Worm (Caenorhabditis elegans) whole organism, L3 larva: Measurements from ENCODE around the gene cpna-2.

Experiments
- R02D3.7 ChIP-seq: fragments of 150-350 bp; optimal IDR thresholded peaks from 2 replicates; lab custom pipeline; 2014; ENCODE audit warnings: missing biosample characterization, missing genetic modification characterization
- ZK546.5 ChIP-seq: sonication (generic microtip); optimal IDR thresholded peaks from 2 replicates; lab custom pipeline; 2017; ENCODE audit warnings: missing biosample characterization, missing genetic modification characterization
- aly-2 ChIP-seq: fragments of 150-350 bp; optimal IDR thresholded peaks from 2 replicates; lab custom pipeline; 2014; ENCODE audit warnings: missing biosample characterization, missing genetic modification characterization
- ama-1 ChIP-seq: fragments of 150-350 bp; optimal IDR thresholded peaks from 2 replicates; lab custom pipeline; 2018
- ceh-16 ChIP-seq: sonication (generic microtip); optimal IDR thresholded peaks from 2 replicates; lab custom pipeline; 2017; ENCODE audit warnings: missing biosample characterization, missing genetic modification characterization
- ceh-28 ChIP-seq: fragments of 150-350 bp; optimal IDR thresholded peaks from 2 replicates; lab custom pipeline; 2014; ENCODE audit warnings: missing biosample characterization, missing genetic modification reagents, missing genetic modification characterization
- ceh-82 ChIP-seq: fragments of 150-350 bp; optimal IDR thresholded peaks from 2 replicates; lab custom pipeline; 2014; ENCODE audit warnings: missing biosample characterization, missing genetic modification characterization
- ceh-9 ChIP-seq: sonication (generic microtip); optimal IDR thresholded peaks from 2 replicates; lab custom pipeline; 2018; ENCODE audit warnings: missing biosample characterization, missing genetic modification characterization
- daf-12 ChIP-seq: fragments of 150-350 bp; optimal IDR thresholded peaks from 2 replicates; lab custom pipeline; 2014; ENCODE audit warnings: missing biosample characterization, missing genetic modification reagents, missing genetic modification characterization
- egl-27 ChIP-seq: sonication (generic microtip); optimal IDR thresholded peaks from 4 replicates; lab custom pipeline; 2017; ENCODE audit warnings: missing biosample characterization, missing genetic modification reagents, missing genetic modification characterization
- egl-5 ChIP-seq: fragments of 150-350 bp; optimal IDR thresholded peaks from 2 replicates; lab custom pipeline; 2017; ENCODE audit warnings: missing biosample characterization, missing genetic modification reagents, missing genetic modification characterization, inconsistent platforms
- elt-1 ChIP-seq: fragments of 150-350 bp; optimal IDR thresholded peaks from 2 replicates; lab custom pipeline; 2014; ENCODE audit warnings: missing biosample characterization, missing genetic modification characterization
- elt-2 ChIP-seq: sonication (generic microtip); optimal IDR thresholded peaks from 2 replicates; lab custom pipeline; 2016; ENCODE audit warnings: missing genetic modification reagents, mild to moderate bottlenecking, missing genetic modification characterization, missing compliant biosample characterization
- elt-3 ChIP-seq, 3 experiments: fragments of 150-350 bp in 1 of 3; sonication (generic microtip) in 2 of 3; optimal IDR thresholded peaks; 2 replicates in 2 of 3; 4 replicates in 1 of 3; lab custom pipeline; 2014 to 2017; ENCODE audit warnings: missing biosample characterization in 3 of 3, missing genetic modification characterization in 3 of 3
- eor-1 ChIP-seq, 2 experiments: fragments of 150-350 bp; optimal IDR thresholded peaks; 2 replicates each; lab custom pipeline; 2014 to 2018; ENCODE audit warnings: missing biosample characterization in 2 of 2, missing genetic modification characterization in 2 of 2
- fkh-10 ChIP-seq: sonication (generic microtip); optimal IDR thresholded peaks from 2 replicates; lab custom pipeline; 2017; ENCODE audit warnings: missing biosample characterization, missing genetic modification reagents, missing genetic modification characterization
- fkh-2 ChIP-seq: fragments of 150-350 bp; optimal IDR thresholded peaks from 2 replicates; lab custom pipeline; 2014; ENCODE audit warnings: missing biosample characterization, missing genetic modification reagents, missing genetic modification characterization
- fos-1 ChIP-seq: fragments of 150-350 bp; optimal IDR thresholded peaks from 2 replicates; lab custom pipeline; 2014; ENCODE audit warnings: missing biosample characterization, missing genetic modification characterization
- hmg-11 ChIP-seq: sonication (generic microtip); optimal IDR thresholded peaks from 2 replicates; lab custom pipeline; 2016; ENCODE audit warnings: missing genetic modification characterization, missing compliant biosample characterization
- jun-1 ChIP-seq: fragments of 150-350 bp; optimal IDR thresholded peaks from 2 replicates; lab custom pipeline; 2014; ENCODE audit warnings: missing biosample characterization, missing genetic modification reagents, missing genetic modification characterization
- lin-15B ChIP-seq: fragments of 150-350 bp; optimal IDR thresholded peaks from 2 replicates; lab custom pipeline; 2014; ENCODE audit warnings: missing biosample characterization, missing genetic modification characterization
- lin-39 ChIP-seq: fragments of 150-350 bp; optimal IDR thresholded peaks from 2 replicates; lab custom pipeline; 2018; ENCODE audit warnings: missing biosample characterization, missing genetic modification reagents, missing genetic modification characterization
- lsy-12 ChIP-seq: sonication (generic microtip); optimal IDR thresholded peaks from 2 replicates; lab custom pipeline; 2016; ENCODE audit warnings: mild to moderate bottlenecking, missing genetic modification characterization, missing compliant biosample characterization
- mdl-1 ChIP-seq: fragments of 150-350 bp; optimal IDR thresholded peaks from 2 replicates; lab custom pipeline; 2014; ENCODE audit warnings: missing biosample characterization, missing genetic modification characterization
- mml-1 ChIP-seq: fragments of 150-350 bp; sonication (generic microtip); optimal IDR thresholded peaks from 3 replicates; lab custom pipeline; 2014; ENCODE audit warnings: missing biosample characterization, missing genetic modification characterization
- nfya-1 ChIP-seq: sonication (generic microtip); optimal IDR thresholded peaks from 2 replicates; lab custom pipeline; 2017; ENCODE audit warnings: missing genetic modification characterization, mild to moderate bottlenecking, missing compliant biosample characterization, antibody characterized with exemption, moderate library complexity; ENCODE audit not compliant: insufficient read depth
- nhr-11 ChIP-seq: fragments of 150-350 bp; optimal IDR thresholded peaks from 2 replicates; lab custom pipeline; 2014; ENCODE audit warnings: missing biosample characterization, missing genetic modification characterization
- nhr-12 ChIP-seq: fragments of 150-350 bp; optimal IDR thresholded peaks from 2 replicates; lab custom pipeline; 2014; ENCODE audit warnings: missing biosample characterization, missing genetic modification characterization
- nhr-23 ChIP-seq: fragments of 150-350 bp; optimal IDR thresholded peaks from 2 replicates; lab custom pipeline; 2014; ENCODE audit warnings: missing biosample characterization, missing genetic modification reagents, missing genetic modification characterization
- nhr-237 ChIP-seq: fragments of 150-350 bp; optimal IDR thresholded peaks from 2 replicates; lab custom pipeline; 2014; ENCODE audit warnings: missing biosample characterization, missing genetic modification characterization
- nhr-25 ChIP-seq: sonication (generic microtip); optimal IDR thresholded peaks from 2 replicates; lab custom pipeline; 2017; ENCODE audit warnings: missing biosample characterization, missing genetic modification characterization
- nhr-28 ChIP-seq: fragments of 150-350 bp; optimal IDR thresholded peaks from 2 replicates; lab custom pipeline; 2014; ENCODE audit warnings: missing biosample characterization, missing genetic modification characterization
- nhr-43 ChIP-seq: sonication (generic microtip); optimal IDR thresholded peaks from 2 replicates; lab custom pipeline; 2016; ENCODE audit warnings: mild to moderate bottlenecking, missing genetic modification characterization, missing compliant biosample characterization; ENCODE audit not compliant: poor library complexity, severe bottlenecking
- nhr-67 ChIP-seq: fragments of 150-350 bp; optimal IDR thresholded peaks from 2 replicates; lab custom pipeline; 2014; ENCODE audit warnings: missing biosample characterization, missing genetic modification characterization
- nhr-76 ChIP-seq: fragments of 150-350 bp; sonication (generic microtip); optimal IDR thresholded peaks from 5 replicates; lab custom pipeline; 2014; ENCODE audit warnings: missing biosample characterization, missing genetic modification characterization
- nhr-77 ChIP-seq: fragments of 150-350 bp; optimal IDR thresholded peaks from 2 replicates; lab custom pipeline; 2014; ENCODE audit warnings: missing biosample characterization, missing genetic modification characterization
- pha-4 ChIP-seq: fragments of 150-350 bp; optimal IDR thresholded peaks from 2 replicates; lab custom pipeline; 2014; ENCODE audit warnings: missing biosample characterization, missing genetic modification reagents, missing genetic modification characterization
- pqm-1 ChIP-seq: fragments of 150-350 bp; optimal IDR thresholded peaks from 2 replicates; lab custom pipeline; 2017; ENCODE audit warnings: missing biosample characterization, missing genetic modification characterization, inconsistent platforms
- sea-2 ChIP-seq: fragments of 150-350 bp; sonication (generic microtip); optimal IDR thresholded peaks from 4 replicates; lab custom pipeline; 2014; ENCODE audit warnings: missing biosample characterization, missing genetic modification reagents, missing genetic modification characterization
- skn-1 ChIP-seq: fragments of 150-350 bp; optimal IDR thresholded peaks from 2 replicates; lab custom pipeline; 2014; ENCODE audit warnings: missing biosample characterization, missing genetic modification characterization
- snpc-4 ChIP-seq: fragments of 150-350 bp; optimal IDR thresholded peaks from 2 replicates; lab custom pipeline; 2014; ENCODE audit warnings: missing biosample characterization, missing genetic modification characterization
- tbx-2 ChIP-seq: sonication (generic microtip); optimal IDR thresholded peaks from 2 replicates; lab custom pipeline; 2016; ENCODE audit warnings: mild to moderate bottlenecking, missing genetic modification characterization, missing compliant biosample characterization
- zag-1 ChIP-seq: fragments of 150-350 bp; optimal IDR thresholded peaks from 2 replicates; lab custom pipeline; 2014; ENCODE audit warnings: missing biosample characterization, missing genetic modification characterization
- ztf-11 ChIP-seq: fragments of 150-350 bp; optimal IDR thresholded peaks from 2 replicates; lab custom pipeline; 2014; ENCODE audit warnings: missing biosample characterization, missing genetic modification characterization
- ztf-4 ChIP-seq: fragments of 150-350 bp; optimal IDR thresholded peaks from 2 replicates; lab custom pipeline; 2014; ENCODE audit warnings: missing biosample characterization, missing genetic modification characterization

The cpna-2 gene

ce11 chrII:7776232-7776631 is 51.5 kb downstream of the cpna-2 start:
- TF ChIP-seq nhr-237 (no peak), mdl-1 (tag; lab: Kevin White, UChicago) (no peak), fos-1 (tag; lab: Kevin White, UChicago) (no peak), tbx-2 (tag; lab: Kevin White, UChicago) (no peak), elt-2 (tag; lab: Kevin White, UChicago) (no peak), ztf-4 (tag; lab: Kevin White, UChicago) (no peak), nhr-23 (tag; lab: Kevin White, UChicago) (peak; percentile 12), ceh-9 (tag; lab: Kevin White, UChicago) (no peak), nhr-43 (peak; percentile 63), nhr-76 (tag; lab: Kevin White, UChicago) (no peak), lsy-12 (tag; lab: Kevin White, UChicago) (no peak), ceh-28 (no peak), nhr-28 (no peak), elt-1 (tag; lab: Kevin White, UChicago) (no peak), nhr-11 (tag; lab: Kevin White, UChicago) (no peak), fkh-10 (GFP tag; lab: Kevin White, UChicago) (no peak)

ce11 chrII:7776715-7777114 is 52.0 kb downstream of the cpna-2 start:
- TF ChIP-seq nhr-43 = peak; percentile 45
- TF ChIP-seq elt-2 (tag; lab: Kevin White, UChicago) = peak; percentile 89
- TF ChIP-seq nhr-67 = no peak
- TF ChIP-seq jun-1 (tag; lab: Kevin White, UChicago) = peak; percentile 22
- TF ChIP-seq nhr-12 (tag; lab: Kevin White, UChicago) = no peak
- TF ChIP-seq elt-3 (tag; optimal IDR thresholded peaks at IDR 0.05; lab: Kevin White, UChicago) = peak in 2 of 3 experiments; percentile 89 to 90
- peak; percentile 41 for TF ChIP-seq elt-1 (tag; lab: Kevin White, UChicago)
- peak; percentile 53 for TF ChIP-seq nhr-23 (tag; lab: Kevin White, UChicago)
- TF ChIP-seq pqm-1 (tag; lab: Kevin White, UChicago) = peak; percentile 89
- TF ChIP-seq nhr-25 (tag; lab: Kevin White, UChicago) = peak; percentile 25

- no peak for TF ChIP-seq ztf-11 (tag; lab: Kevin White, UChicago)
- peak; percentile 58 for TF ChIP-seq nhr-23 (tag; lab: Kevin White, UChicago)
- TF ChIP-seq tbx-2 (tag; lab: Kevin White, UChicago) = no peak
- no peak for TF ChIP-seq ceh-28
- TF ChIP-seq egl-27 (tag; lab: Kevin White, UChicago) = peak; percentile 5
- TF ChIP-seq nhr-25 (tag; lab: Kevin White, UChicago) = no peak
- no peak for TF ChIP-seq nhr-28
- TF ChIP-seq fkh-2 = no peak
- no peak for TF ChIP-seq nhr-77
- no peak for TF ChIP-seq ztf-4 (tag; lab: Kevin White, UChicago)
- TF ChIP-seq fkh-10 (GFP tag; lab: Kevin White, UChicago) = no peak
- TF ChIP-seq R02D3.7 (tag; lab: Kevin White, UChicago) = no peak
- TF ChIP-seq ceh-9 (tag; lab: Kevin White, UChicago) = no peak
- no peak for TF ChIP-seq aly-2
- TF ChIP-seq nhr-11 (tag; lab: Kevin White, UChicago) = no peak
- no peak for TF ChIP-seq ZK546.5 (tag; lab: Kevin White, UChicago)
- no peak for TF ChIP-seq nhr-12 (tag; lab: Kevin White, UChicago)
- no peak for TF ChIP-seq jun-1 (tag; lab: Kevin White, UChicago)
- no peak for TF ChIP-seq hmg-11 (tag; lab: Kevin White, UChicago)
- no peak for TF ChIP-seq egl-5 (tag; lab: Kevin White, UChicago)
- TF ChIP-seq nhr-67 = no peak
- TF ChIP-seq sea-2 (GFP tag; lab: Kevin White, UChicago) = no peak
- no peak for TF ChIP-seq ceh-82 (tag; lab: Kevin White, UChicago)
- no peak for TF ChIP-seq daf-12 (tag; lab: Kevin White, UChicago)
- TF ChIP-seq lsy-12 (tag; lab: Kevin White, UChicago) = no peak
- no peak for TF ChIP-seq snpc-4 (tag; lab: Kevin White, UChicago)
- TF ChIP-seq elt-1 (tag; lab: Kevin White, UChicago) = no peak
- TF ChIP-seq nhr-76 (tag; lab: Kevin White, UChicago) = no peak
- no peak for TF ChIP-seq zag-1 (tag; lab: Kevin White, UChicago)
- no peak for TF ChIP-seq nhr-237
- no peak for TF ChIP-seq ceh-16
- TF ChIP-seq fos-1 (tag; lab: Kevin White, UChicago) = no peak
- TF ChIP-seq lin-15B (tag; lab: Kevin White, UChicago) = no peak
- TF ChIP-seq nfya-1 = no peak
- TF ChIP-seq lin-39 (tag; lab: Kevin White, UChicago) = no peak
- no peak for TF ChIP-seq mdl-1 (tag; lab: Kevin White, UChicago)
- no peak for TF ChIP-seq skn-1 (tag; lab: Kevin White, UChicago)
- TF ChIP-seq elt-3 (tag; optimal IDR thresholded peaks at IDR 0.05; lab: Kevin White, UChicago) = peak in 2 of 3 experiments; percentile 36 to 87
- peak; percentile 70 for TF ChIP-seq pqm-1 (tag; lab: Kevin White, UChicago)
- TF ChIP-seq elt-2 (tag; lab: Kevin White, UChicago) = peak; percentile 94
- TF ChIP-seq ama-1 = peak; percentile 45
- TF ChIP-seq eor-1 (tag; optimal IDR thresholded peaks at IDR 0.05; lab: Kevin White, UChicago) = no peak
- TF ChIP-seq nhr-43 = peak; percentile 40
- peak; percentile 49 for TF ChIP-seq pha-4 (tag; lab: Kevin White, UChicago)
- no peak for TF ChIP-seq mml-1 (tag; lab: Kevin White, UChicago)
Observed at ce11 chrII:7777320-7777978, 52.7 kb downstream of the cpna-2 start, which contains the start of gene mthf-1. mthf-1 (minus strand) TSS chrII:7777823.
